Fruit fly (Drosophila melanogaster): ENCODE results near the gene Osi11.

dm6 chr3R:6298828-6299227 lies 30.3 kb upstream of the Osi11 start, which contains the start of gene Osi14:
- TF ChIP-seq toe (GFP tag; optimal IDR thresholded peaks at IDR 0.05) (no peak), ovo (GFP tag; optimal IDR thresholded peaks at IDR 0.05) (no peak), CG5204 (GFP tag; optimal IDR thresholded peaks at IDR 0.05) (no peak), cic (GFP tag; optimal IDR thresholded peaks at IDR 0.05) (no peak), CG7101 (tag; optimal IDR thresholded peaks at IDR 0.05) (no peak), cnc (optimal IDR thresholded peaks at IDR 0.05) (no peak), Crg-1 (GFP tag; optimal IDR thresholded peaks at IDR 0.05) (no peak), CG12768 (GFP tag; optimal IDR thresholded peaks at IDR 0.05) (no peak)

All from whole organism, adult.